Worm (Caenorhabditis elegans) whole organism, L3 larva: Measurements from ENCODE around the gene C07A12.18.

Experiments
- egl-5 ChIP-seq: fragments of 150-350 bp; optimal IDR thresholded peaks from 2 replicates; lab custom pipeline; 2017; ENCODE audit warnings: missing biosample characterization, missing genetic modification reagents, missing genetic modification characterization, inconsistent platforms
- fkh-10 ChIP-seq: sonication (generic microtip); optimal IDR thresholded peaks from 2 replicates; lab custom pipeline; 2017; ENCODE audit warnings: missing biosample characterization, missing genetic modification reagents, missing genetic modification characterization
- lin-39 ChIP-seq: fragments of 150-350 bp; optimal IDR thresholded peaks from 2 replicates; lab custom pipeline; 2018; ENCODE audit warnings: missing biosample characterization, missing genetic modification reagents, missing genetic modification characterization
- nhr-237 ChIP-seq: fragments of 150-350 bp; optimal IDR thresholded peaks from 2 replicates; lab custom pipeline; 2014; ENCODE audit warnings: missing biosample characterization, missing genetic modification characterization
- unc-62 ChIP-seq: fragments of 150-350 bp; sonication (generic microtip); optimal IDR thresholded peaks from 4 replicates; lab custom pipeline; 2014; ENCODE audit warnings: missing biosample characterization, missing genetic modification reagents, missing genetic modification characterization

DNA sequence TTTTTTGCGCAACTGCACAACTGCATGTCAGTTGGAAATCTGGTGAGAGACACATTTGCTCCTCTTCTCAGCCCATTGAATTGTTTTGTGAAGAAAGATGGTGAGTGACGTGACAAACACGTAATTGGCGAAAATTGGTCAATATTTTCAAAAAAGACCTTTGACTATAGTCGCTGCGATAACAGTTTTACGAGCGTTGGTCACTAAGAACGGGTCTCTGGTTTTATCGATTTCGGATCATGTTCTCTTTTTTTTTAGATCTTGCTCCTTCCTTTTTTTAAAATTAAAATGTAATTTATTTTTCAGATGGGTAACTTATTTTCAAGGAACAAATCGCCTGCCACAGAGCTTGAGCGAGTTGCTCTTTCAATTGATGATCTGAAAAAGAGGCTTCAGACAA lies 38.8 kb upstream of the C07A12.18 start, which contains the start of gene lnp-1:
- TF ChIP-seq nhr-237 (no peak), fkh-10 (GFP tag; lab: Kevin White, UChicago) (no peak), lin-39 (no peak), unc-62 (no peak), egl-5 (tag; lab: Kevin White, UChicago) (no peak)
